Worm (Caenorhabditis elegans) whole organism, L3 larva: ENCODE results near the gene sym-4.
A peak's percentile ranks its signal among the peaks of the same experiment; 100 is the strongest.

Source experiments
- ceh-16 ChIP-seq: sonication (generic microtip); optimal IDR thresholded peaks from 2 replicates; lab custom pipeline; 2017; ENCODE audit warnings: missing biosample characterization, missing genetic modification characterization
- ceh-28 ChIP-seq: fragments of 150-350 bp; optimal IDR thresholded peaks from 2 replicates; lab custom pipeline; 2014; ENCODE audit warnings: missing biosample characterization, missing genetic modification reagents, missing genetic modification characterization
- ceh-82 ChIP-seq: fragments of 150-350 bp; optimal IDR thresholded peaks from 2 replicates; lab custom pipeline; 2014; ENCODE audit warnings: missing biosample characterization, missing genetic modification characterization
- ceh-9 ChIP-seq: sonication (generic microtip); optimal IDR thresholded peaks from 2 replicates; lab custom pipeline; 2018; ENCODE audit warnings: missing biosample characterization, missing genetic modification characterization
- daf-12 ChIP-seq: fragments of 150-350 bp; optimal IDR thresholded peaks from 2 replicates; lab custom pipeline; 2014; ENCODE audit warnings: missing biosample characterization, missing genetic modification reagents, missing genetic modification characterization
- egl-27 ChIP-seq: sonication (generic microtip); optimal IDR thresholded peaks from 4 replicates; lab custom pipeline; 2017; ENCODE audit warnings: missing biosample characterization, missing genetic modification reagents, missing genetic modification characterization
- egl-5 ChIP-seq: fragments of 150-350 bp; optimal IDR thresholded peaks from 2 replicates; lab custom pipeline; 2017; ENCODE audit warnings: missing biosample characterization, missing genetic modification reagents, missing genetic modification characterization, inconsistent platforms
- elt-1 ChIP-seq: fragments of 150-350 bp; optimal IDR thresholded peaks from 2 replicates; lab custom pipeline; 2014; ENCODE audit warnings: missing biosample characterization, missing genetic modification characterization
- elt-2 ChIP-seq: sonication (generic microtip); optimal IDR thresholded peaks from 2 replicates; lab custom pipeline; 2016; ENCODE audit warnings: missing genetic modification reagents, mild to moderate bottlenecking, missing genetic modification characterization, missing compliant biosample characterization
- eor-1 ChIP-seq, 2 experiments: fragments of 150-350 bp; optimal IDR thresholded peaks; 2 replicates each; lab custom pipeline; 2014 to 2018; ENCODE audit warnings: missing biosample characterization in 2 of 2, missing genetic modification characterization in 2 of 2
- fos-1 ChIP-seq: fragments of 150-350 bp; optimal IDR thresholded peaks from 2 replicates; lab custom pipeline; 2014; ENCODE audit warnings: missing biosample characterization, missing genetic modification characterization
- hmg-11 ChIP-seq: sonication (generic microtip); optimal IDR thresholded peaks from 2 replicates; lab custom pipeline; 2016; ENCODE audit warnings: missing genetic modification characterization, missing compliant biosample characterization
- jun-1 ChIP-seq: fragments of 150-350 bp; optimal IDR thresholded peaks from 2 replicates; lab custom pipeline; 2014; ENCODE audit warnings: missing biosample characterization, missing genetic modification reagents, missing genetic modification characterization
- lin-15B ChIP-seq: fragments of 150-350 bp; optimal IDR thresholded peaks from 2 replicates; lab custom pipeline; 2014; ENCODE audit warnings: missing biosample characterization, missing genetic modification characterization
- lin-39 ChIP-seq: fragments of 150-350 bp; optimal IDR thresholded peaks from 2 replicates; lab custom pipeline; 2018; ENCODE audit warnings: missing biosample characterization, missing genetic modification reagents, missing genetic modification characterization
- lsy-12 ChIP-seq: sonication (generic microtip); optimal IDR thresholded peaks from 2 replicates; lab custom pipeline; 2016; ENCODE audit warnings: mild to moderate bottlenecking, missing genetic modification characterization, missing compliant biosample characterization
- nfya-1 ChIP-seq: sonication (generic microtip); optimal IDR thresholded peaks from 2 replicates; lab custom pipeline; 2017; ENCODE audit warnings: missing genetic modification characterization, mild to moderate bottlenecking, missing compliant biosample characterization, antibody characterized with exemption, moderate library complexity; ENCODE audit not compliant: insufficient read depth
- nhr-11 ChIP-seq: fragments of 150-350 bp; optimal IDR thresholded peaks from 2 replicates; lab custom pipeline; 2014; ENCODE audit warnings: missing biosample characterization, missing genetic modification characterization
- nhr-237 ChIP-seq: fragments of 150-350 bp; optimal IDR thresholded peaks from 2 replicates; lab custom pipeline; 2014; ENCODE audit warnings: missing biosample characterization, missing genetic modification characterization
- nhr-25 ChIP-seq: sonication (generic microtip); optimal IDR thresholded peaks from 2 replicates; lab custom pipeline; 2017; ENCODE audit warnings: missing biosample characterization, missing genetic modification characterization
- nhr-28 ChIP-seq: fragments of 150-350 bp; optimal IDR thresholded peaks from 2 replicates; lab custom pipeline; 2014; ENCODE audit warnings: missing biosample characterization, missing genetic modification characterization
- nhr-43 ChIP-seq: sonication (generic microtip); optimal IDR thresholded peaks from 2 replicates; lab custom pipeline; 2016; ENCODE audit warnings: mild to moderate bottlenecking, missing genetic modification characterization, missing compliant biosample characterization; ENCODE audit not compliant: poor library complexity, severe bottlenecking
- nhr-76 ChIP-seq: fragments of 150-350 bp; sonication (generic microtip); optimal IDR thresholded peaks from 5 replicates; lab custom pipeline; 2014; ENCODE audit warnings: missing biosample characterization, missing genetic modification characterization
- nhr-77 ChIP-seq: fragments of 150-350 bp; optimal IDR thresholded peaks from 2 replicates; lab custom pipeline; 2014; ENCODE audit warnings: missing biosample characterization, missing genetic modification characterization
- pha-4 ChIP-seq: fragments of 150-350 bp; optimal IDR thresholded peaks from 2 replicates; lab custom pipeline; 2014; ENCODE audit warnings: missing biosample characterization, missing genetic modification reagents, missing genetic modification characterization
- pqm-1 ChIP-seq: fragments of 150-350 bp; optimal IDR thresholded peaks from 2 replicates; lab custom pipeline; 2017; ENCODE audit warnings: missing biosample characterization, missing genetic modification characterization, inconsistent platforms
- tbx-2 ChIP-seq: sonication (generic microtip); optimal IDR thresholded peaks from 2 replicates; lab custom pipeline; 2016; ENCODE audit warnings: mild to moderate bottlenecking, missing genetic modification characterization, missing compliant biosample characterization
- ztf-4 ChIP-seq: fragments of 150-350 bp; optimal IDR thresholded peaks from 2 replicates; lab custom pipeline; 2014; ENCODE audit warnings: missing biosample characterization, missing genetic modification characterization

Gene sym-4

DNA sequence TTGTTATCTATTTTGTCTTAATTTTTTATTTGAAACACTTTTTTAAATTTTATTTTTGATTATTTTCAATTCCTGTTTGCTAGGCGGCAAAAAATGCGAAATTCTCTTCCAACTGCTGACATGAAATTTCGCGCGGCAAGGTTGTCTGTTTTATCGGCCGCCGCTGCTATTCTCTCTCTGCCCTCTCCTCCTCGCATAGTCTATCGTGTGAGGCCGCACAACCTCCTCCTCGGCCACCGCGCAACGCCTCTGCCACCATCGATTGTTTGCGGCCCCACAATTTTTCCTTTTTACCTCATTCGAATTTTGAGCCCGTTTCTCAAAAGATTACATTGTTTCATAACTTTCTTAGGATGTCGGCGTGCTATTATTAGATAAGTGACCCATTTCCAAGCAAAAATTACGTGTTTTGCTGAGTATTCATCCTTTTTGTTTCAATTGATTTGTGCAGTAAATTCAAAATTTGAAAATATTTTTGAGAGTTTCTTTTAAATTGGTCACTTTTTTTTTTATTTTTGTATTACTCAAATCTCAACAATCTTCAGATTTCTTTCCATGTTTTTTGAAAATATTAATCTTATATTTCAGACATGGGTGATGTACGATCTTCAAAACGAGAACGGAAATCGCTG lies 42.0 kb downstream of the sym-4 start, which contains the start of gene F28H6.4:
Gene F28H6.4, plus strand, starts transcription at position 582 of the 632 bp plus-strand sequence.
- peak; percentile 34 for TF ChIP-seq pha-4 (tag; lab: Kevin White, UChicago)
- peak; percentile 31 for TF ChIP-seq nfya-1 (tag; lab: Kevin White, UChicago)
- no peak for TF ChIP-seq daf-12 (tag; lab: Kevin White, UChicago)
- no peak for TF ChIP-seq nhr-11
- no peak for TF ChIP-seq nhr-43 (tag; lab: Kevin White, UChicago)
- peak; percentile 43 for TF ChIP-seq hmg-11 (tag; lab: Kevin White, UChicago)
- no peak for TF ChIP-seq ceh-82 (tag; lab: Kevin White, UChicago)
- TF ChIP-seq elt-2 (tag; lab: Kevin White, UChicago) = peak; percentile 3
- peak; percentile 3 for TF ChIP-seq lin-39
- TF ChIP-seq lin-15B (tag; lab: Kevin White, UChicago) = peak; percentile 16

DNA sequence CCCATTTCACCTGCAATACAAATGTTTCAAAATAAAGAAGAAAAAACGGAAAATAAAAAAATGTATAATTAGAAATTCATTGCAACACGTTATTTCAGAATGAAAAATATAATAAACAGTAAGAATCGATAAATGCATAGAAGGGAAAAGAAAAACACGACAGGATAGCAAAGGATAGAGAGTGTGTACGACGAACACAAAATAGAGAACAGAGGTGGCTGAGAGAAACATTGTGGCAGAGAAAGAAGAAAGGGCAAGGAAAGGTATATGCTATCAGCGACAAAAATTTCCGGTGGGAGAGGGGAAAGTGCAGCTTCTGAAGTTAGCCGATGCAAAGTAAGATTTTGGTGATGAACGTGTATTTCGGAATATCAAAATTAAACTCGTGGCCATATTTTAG lies 43.5 kb downstream of the sym-4 start, which contains the start of gene F28H6.6:
Gene F28H6.6, minus strand, starts transcription at position 10 of the 400 bp plus-strand sequence.
- TF ChIP-seq egl-27 = no peak
- TF ChIP-seq pha-4 (tag; lab: Kevin White, UChicago) = peak; percentile 29

DNA sequence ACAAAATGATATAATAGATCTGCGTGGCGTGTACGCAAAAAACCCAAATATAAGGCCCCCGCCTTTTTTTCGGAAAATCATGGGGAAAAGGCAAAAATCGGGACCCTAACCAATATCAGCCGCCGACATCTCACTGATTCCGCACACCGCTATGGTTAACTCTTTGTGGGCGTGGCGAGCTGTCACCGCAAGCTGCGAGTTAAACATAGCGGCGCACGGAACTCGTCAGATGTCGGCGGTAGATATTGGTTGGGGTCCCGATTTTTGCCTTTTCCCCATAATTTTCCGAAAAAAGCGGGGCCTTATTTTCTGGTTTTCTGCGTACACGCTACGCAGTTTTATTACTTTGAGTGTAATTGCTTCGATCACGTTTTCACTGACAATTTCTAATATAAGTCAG lies 50.7 kb downstream of the sym-4 start:
- TF ChIP-seq ceh-28 (tag; lab: Kevin White, UChicago) = no peak
- TF ChIP-seq elt-1 = no peak
- TF ChIP-seq fos-1 = no peak
- no peak for TF ChIP-seq ceh-9 (tag; lab: Kevin White, UChicago)
- TF ChIP-seq nhr-28 (tag; lab: Kevin White, UChicago) = no peak
- no peak for TF ChIP-seq tbx-2 (tag; lab: Kevin White, UChicago)
- no peak for TF ChIP-seq nhr-77 (tag; lab: Kevin White, UChicago)
- TF ChIP-seq ceh-82 (tag; lab: Kevin White, UChicago) = no peak
- TF ChIP-seq elt-2 (tag; lab: Kevin White, UChicago) = no peak
- no peak for TF ChIP-seq egl-5
- no peak for TF ChIP-seq egl-27
- TF ChIP-seq pha-4 (tag; lab: Kevin White, UChicago) = no peak
- no peak for TF ChIP-seq lsy-12 (tag; lab: Kevin White, UChicago)
- no peak for TF ChIP-seq nhr-237 (tag; lab: Kevin White, UChicago)

DNA sequence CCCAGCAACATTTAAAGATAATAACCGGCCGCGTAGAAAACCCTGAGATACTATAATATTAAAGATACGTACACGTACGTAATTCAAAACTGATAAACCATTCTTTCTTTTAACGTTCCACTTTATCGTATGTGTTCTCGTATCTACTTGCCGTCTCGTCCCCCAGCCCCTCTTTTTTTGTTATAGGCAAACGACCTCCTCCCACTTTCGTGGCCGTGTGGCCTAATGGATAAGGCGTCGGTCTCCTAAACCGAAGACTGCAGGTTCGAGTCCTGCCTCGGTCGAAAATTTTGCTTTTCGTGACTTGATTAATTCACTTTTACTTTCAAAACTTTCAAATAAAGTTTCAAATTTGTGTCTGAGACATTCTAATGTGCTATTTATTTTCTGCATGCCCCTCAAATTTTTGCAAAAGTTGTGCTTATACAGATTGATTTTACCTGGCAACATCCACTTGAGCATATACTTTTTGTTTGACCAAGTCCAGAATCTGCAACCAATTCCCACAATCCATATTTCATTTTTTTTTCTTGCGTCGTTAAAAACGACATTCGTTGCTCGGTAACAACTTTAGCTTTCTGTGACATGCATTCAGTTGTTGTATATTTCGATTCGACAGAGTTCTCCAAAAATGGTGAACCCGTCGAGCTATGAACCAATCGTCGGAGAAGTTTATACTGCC lies 53.8 kb downstream of the sym-4 start, which contains the start of gene F28H6.7:
Gene F28H6.7, plus strand, starts transcription at position 632 of the 682 bp plus-strand sequence.
- TF ChIP-seq elt-2 (tag; lab: Kevin White, UChicago) (peak; percentile 59), ceh-16 (tag; lab: Kevin White, UChicago) (no peak), nhr-25 (tag; lab: Kevin White, UChicago) (peak; percentile 32), pqm-1 (tag; lab: Kevin White, UChicago) (peak; percentile 36), egl-5 (peak; percentile 40), lin-39 (peak; percentile 4), hmg-11 (tag; lab: Kevin White, UChicago) (peak; percentile 58), nhr-76 (tag; lab: Kevin White, UChicago) (peak; percentile 38), daf-12 (tag; lab: Kevin White, UChicago) (no peak), nhr-43 (tag; lab: Kevin White, UChicago) (peak; percentile 23), lsy-12 (tag; lab: Kevin White, UChicago) (peak; percentile 27), jun-1 (tag; lab: Kevin White, UChicago) (peak; percentile 22), ztf-4 (no peak), eor-1 (tag; optimal IDR thresholded peaks at IDR 0.05; lab: Kevin White, UChicago) (no peak)
